Fruit fly (Drosophila melanogaster) whole organism, embryonic: Measurements from ENCODE around the gene CG17906.

Experiments used
- Atf6 ChIP-seq: fragments of 200-800 bp; sonication (Bioruptor generic); IDR thresholded peaks from 2 replicates; pipeline ENCODE4 v1.3.6; 2022; ENCODE audit warnings: missing biosample characterization, missing genetic modification characterization
- Awh ChIP-seq: fragments of 200-800 bp; sonication (Bioruptor generic); IDR thresholded peaks from 2 replicates; pipeline ENCODE4, ENCODE4 v1.3.6; 2022; ENCODE audit warnings: missing biosample characterization, missing genetic modification characterization
- Bdp1 ChIP-seq: fragments of 200-800 bp; sonication (Bioruptor generic); optimal IDR thresholded peaks from 3 replicates; lab custom pipeline; 2016; ENCODE audit warnings: missing biosample characterization, missing genetic modification characterization
- CG15073 ChIP-seq: fragments of 200-800 bp; sonication (Bioruptor generic); optimal IDR thresholded peaks from 2 replicates; lab custom pipeline; 2016; ENCODE audit warnings: missing biosample characterization, missing genetic modification characterization
- CG1529 ChIP-seq: fragments of 200-800 bp; sonication (Bioruptor generic); optimal IDR thresholded peaks from 3 replicates; lab custom pipeline; 2018; ENCODE audit warnings: missing biosample characterization, missing genetic modification characterization
- CG15696 ChIP-seq: fragments of 200-800 bp; sonication (Bioruptor generic); optimal IDR thresholded peaks from 2 replicates; lab custom pipeline; 2019; ENCODE audit warnings: missing biosample characterization, mild to moderate bottlenecking, missing genetic modification characterization, moderate library complexity
- CG1647 ChIP-seq: fragments of 200-800 bp; sonication (Bioruptor generic); optimal IDR thresholded peaks from 3 replicates; lab custom pipeline; 2016; ENCODE audit warnings: missing biosample characterization, missing genetic modification characterization
- CG17912 ChIP-seq: fragments of 200-800 bp; sonication (Bioruptor generic); optimal IDR thresholded peaks from 2 replicates; lab custom pipeline; 2018; ENCODE audit warnings: missing biosample characterization, mild to moderate bottlenecking, missing genetic modification characterization
- CG18764 ChIP-seq: fragments of 200-800 bp; sonication (Bioruptor generic); optimal IDR thresholded peaks from 3 replicates; lab custom pipeline; 2016; ENCODE audit warnings: missing biosample characterization, missing genetic modification characterization
- CG30020 ChIP-seq: fragments of 200-800 bp; optimal IDR thresholded peaks from 2 replicates; lab custom pipeline; 2019; ENCODE audit warnings: missing biosample characterization, mild to moderate bottlenecking, missing genetic modification characterization, moderate library complexity
- CG3065 ChIP-seq: fragments of 200-800 bp; sonication (Bioruptor generic); optimal IDR thresholded peaks from 2 replicates; lab custom pipeline; 2016; ENCODE audit warnings: missing biosample characterization, missing genetic modification characterization
- CG31365 ChIP-seq: fragments of 200-800 bp; sonication (Bioruptor generic); optimal IDR thresholded peaks from 2 replicates; lab custom pipeline; 2018; ENCODE audit warnings: missing biosample characterization, mild to moderate bottlenecking, missing genetic modification characterization
- CG3407 ChIP-seq: fragments of 200-800 bp; sonication (Bioruptor generic); optimal IDR thresholded peaks from 2 replicates; lab custom pipeline; 2018; ENCODE audit warnings: missing biosample characterization, mild to moderate bottlenecking, missing genetic modification characterization
- CG3726 ChIP-seq: fragments of 200-800 bp; sonication (Bioruptor generic); IDR thresholded peaks from 3 replicates; pipeline ENCODE4, ENCODE4 v1.3.6; 2022; ENCODE audit warnings: missing biosample characterization, missing genetic modification characterization
- CG4282 ChIP-seq: fragments of 200-800 bp; sonication (Bioruptor generic); optimal IDR thresholded peaks from 2 replicates; lab custom pipeline; 2016; ENCODE audit warnings: missing biosample characterization, missing genetic modification characterization
- CG4617 ChIP-seq: fragments of 200-800 bp; sonication (Bioruptor generic); optimal IDR thresholded peaks from 3 replicates; lab custom pipeline; 2016; ENCODE audit warnings: missing biosample characterization, missing genetic modification characterization, borderline replicate concordance
- CG6272 ChIP-seq: fragments of 200-800 bp; sonication (Bioruptor generic); IDR thresholded peaks from 2 replicates; pipeline ENCODE4 v1.3.6; 2022; ENCODE audit warnings: missing biosample characterization, missing genetic modification characterization
- CG6683 ChIP-seq: fragments of 200-800 bp; sonication (Bioruptor generic); optimal IDR thresholded peaks from 2 replicates; lab custom pipeline; 2017; ENCODE audit warnings: missing biosample characterization, mild to moderate bottlenecking, missing genetic modification characterization, missing genetic modification reagents
- CG6689 ChIP-seq: fragments of 200-800 bp; sonication (Bioruptor generic); IDR thresholded peaks from 2 replicates; pipeline ENCODE4 v1.3.6; 2022; ENCODE audit warnings: missing biosample characterization, missing genetic modification characterization
- CG7372 ChIP-seq: fragments of 200-800 bp; sonication (Bioruptor generic); IDR thresholded peaks from 2 replicates; pipeline ENCODE4 v1.3.6; 2022; ENCODE audit warnings: missing biosample characterization, missing genetic modification characterization
- CG8290 ChIP-seq, 3 experiments: fragments of 200-800 bp; sonication (Bioruptor generic); optimal IDR thresholded peaks; 2 replicates each; lab custom pipeline; 2016 to 2019; ENCODE audit warnings: missing biosample characterization in 3 of 3, missing genetic modification characterization in 3 of 3, mild to moderate bottlenecking in 2 of 3, moderate library complexity in 1 of 3
- CG8359 ChIP-seq: fragments of 200-800 bp; sonication (Bioruptor generic); optimal IDR thresholded peaks from 2 replicates; lab custom pipeline; 2017; ENCODE audit warnings: missing biosample characterization, mild to moderate bottlenecking, missing genetic modification characterization, borderline replicate concordance
- CG9609 ChIP-seq: fragments of 200-800 bp; sonication (Bioruptor generic); optimal IDR thresholded peaks from 3 replicates; lab custom pipeline; 2016; ENCODE audit warnings: missing biosample characterization, missing genetic modification characterization
- CG9797 ChIP-seq: fragments of 200-800 bp; sonication (Bioruptor generic); optimal IDR thresholded peaks from 3 replicates; lab custom pipeline; 2018; ENCODE audit warnings: missing biosample characterization, mild to moderate bottlenecking, missing genetic modification characterization
- CHES-1-like ChIP-seq: fragments of 200-800 bp; sonication (Bioruptor generic); optimal IDR thresholded peaks from 2 replicates; lab custom pipeline; 2016; ENCODE audit warnings: missing biosample characterization, missing genetic modification characterization
- Camta ChIP-seq: fragments of 200-800 bp; sonication (Bioruptor generic); optimal IDR thresholded peaks from 2 replicates; lab custom pipeline; 2016; ENCODE audit warnings: missing biosample characterization, missing genetic modification characterization
- E2f1 ChIP-seq: fragments of 200-800 bp; sonication (Bioruptor generic); IDR thresholded peaks from 2 replicates; pipeline ENCODE4 v1.3.6; 2022; ENCODE audit warnings: missing biosample characterization, missing genetic modification characterization
- ERR ChIP-seq: fragments of 200-800 bp; sonication (Bioruptor generic); optimal IDR thresholded peaks from 2 replicates; lab custom pipeline; 2016; ENCODE audit warnings: missing biosample characterization, missing genetic modification characterization
- Meics ChIP-seq: fragments of 200-800 bp; sonication (Bioruptor generic); optimal IDR thresholded peaks from 2 replicates; lab custom pipeline; 2017; ENCODE audit warnings: missing biosample characterization, mild to moderate bottlenecking, missing genetic modification characterization
- PHDP ChIP-seq: fragments of 200-800 bp; sonication (Bioruptor generic); optimal IDR thresholded peaks from 3 replicates; lab custom pipeline; 2018; ENCODE audit warnings: missing biosample characterization, mild to moderate bottlenecking, missing genetic modification characterization, moderate library complexity
- amos ChIP-seq: fragments of 200-800 bp; sonication (Bioruptor generic); IDR thresholded peaks from 2 replicates; pipeline ENCODE4 v1.3.6; 2022; ENCODE audit warnings: missing biosample characterization, missing genetic modification characterization; ENCODE audit not compliant: partially characterized antibody
- ato ChIP-seq: fragments of 200-800 bp; sonication (Bioruptor generic); IDR thresholded peaks from 2 replicates; pipeline ENCODE4 v1.3.6; 2022; ENCODE audit warnings: missing biosample characterization, missing genetic modification characterization; ENCODE audit not compliant: partially characterized antibody
- cas ChIP-seq: fragments of 200-800 bp; sonication (Bioruptor generic); IDR thresholded peaks from 2 replicates; pipeline ENCODE4 v1.3.6; 2022; ENCODE audit warnings: missing biosample characterization, missing genetic modification characterization
- caup ChIP-seq: fragments of 200-800 bp; sonication (Bioruptor generic); optimal IDR thresholded peaks from 3 replicates; lab custom pipeline; 2017; ENCODE audit warnings: missing biosample characterization, mild to moderate bottlenecking, missing genetic modification characterization, moderate library complexity; ENCODE audit not compliant: severe bottlenecking
- dmrt99B ChIP-seq: fragments of 200-800 bp; sonication (Bioruptor generic); optimal IDR thresholded peaks from 2 replicates; lab custom pipeline; 2018; ENCODE audit warnings: missing biosample characterization, mild to moderate bottlenecking, missing genetic modification characterization, moderate library complexity
- gce ChIP-seq: fragments of 200-800 bp; sonication (Bioruptor generic); IDR thresholded peaks from 3 replicates; pipeline ENCODE4 v1.3.6; 2022; ENCODE audit warnings: missing biosample characterization, missing genetic modification characterization
- gsb-n ChIP-seq: fragments of 200-800 bp; sonication (Bioruptor generic); optimal IDR thresholded peaks from 3 replicates; lab custom pipeline; 2018; ENCODE audit warnings: missing biosample characterization, mild to moderate bottlenecking, missing genetic modification characterization
- inv ChIP-seq: fragments of 200-800 bp; sonication (Bioruptor generic); IDR thresholded peaks from 2 replicates; pipeline ENCODE4 v1.3.6; 2022; ENCODE audit warnings: missing biosample characterization, missing genetic modification characterization; ENCODE audit not compliant: partially characterized antibody
- jumu ChIP-seq: fragments of 200-800 bp; sonication (Bioruptor generic); optimal IDR thresholded peaks from 3 replicates; lab custom pipeline; 2016; ENCODE audit warnings: missing biosample characterization, missing genetic modification characterization
- nom ChIP-seq: fragments of 200-800 bp; sonication (Bioruptor generic); optimal IDR thresholded peaks from 2 replicates; lab custom pipeline; 2017; ENCODE audit warnings: missing biosample characterization, missing genetic modification characterization, mild to moderate bottlenecking, moderate library complexity, missing genetic modification reagents
- org-1 ChIP-seq: fragments of 200-800 bp; sonication (Bioruptor generic); optimal IDR thresholded peaks from 2 replicates; lab custom pipeline; 2017; ENCODE audit warnings: missing biosample characterization, missing genetic modification characterization
- phol ChIP-seq: fragments of 200-800 bp; sonication (Bioruptor generic); optimal IDR thresholded peaks from 3 replicates; lab custom pipeline; 2018; ENCODE audit warnings: missing biosample characterization, mild to moderate bottlenecking, missing genetic modification characterization, moderate library complexity
- pum ChIP-seq: fragments of 200-800 bp; sonication (Bioruptor generic); optimal IDR thresholded peaks from 2 replicates; lab custom pipeline; 2016; ENCODE audit warnings: missing biosample characterization, missing genetic modification characterization
- row ChIP-seq: fragments of 200-800 bp; sonication (Bioruptor generic); IDR thresholded peaks from 3 replicates; pipeline ENCODE4 v1.3.6; 2022; ENCODE audit warnings: missing biosample characterization, missing genetic modification characterization
- sc ChIP-seq, 3 experiments: fragments of >200 bp in 2 of 3; fragments of 200-800 bp in 1 of 3; sonication (Bioruptor generic) in 1 of 3; optimal IDR thresholded peaks; 2 replicates in 2 of 3; 3 replicates in 1 of 3; lab custom pipeline; 2017; ENCODE audit warnings: mild to moderate bottlenecking in 1 of 3, missing biosample characterization in 1 of 3, missing genetic modification characterization in 1 of 3, missing genetic modification reagents in 1 of 3
- sqz ChIP-seq: fragments of 200-800 bp; sonication (Bioruptor generic); optimal IDR thresholded peaks from 3 replicates; lab custom pipeline; 2018; ENCODE audit warnings: missing biosample characterization, mild to moderate bottlenecking, missing genetic modification characterization
- twi ChIP-seq: fragments of 200-800 bp; optimal IDR thresholded peaks from 2 replicates; lab custom pipeline; 2019; ENCODE audit warnings: missing biosample characterization, mild to moderate bottlenecking, missing genetic modification characterization, moderate library complexity
- zen ChIP-seq: fragments of 200-800 bp; sonication (Bioruptor generic); optimal IDR thresholded peaks from 3 replicates; lab custom pipeline; 2018; ENCODE audit warnings: missing biosample characterization, mild to moderate bottlenecking, missing genetic modification characterization, moderate library complexity

CG17906 gene

dm6 chr2L:8952194-8953037 is 41.8 kb upstream of the CG17906 start (continued):
- TF ChIP-seq CG8359 (no peak), CG8290 (GFP tag; optimal IDR thresholded peaks at IDR 0.05; lab: Kevin White, UChicago) (no peak), CG8290 (tag; optimal IDR thresholded peaks at IDR 0.05; lab: Kevin White, UChicago) (peak in 1 of 2 experiments; percentile 61), CG18764 (peak; percentile 29), CG30020 (tag; lab: Kevin White, UChicago) (no peak), CG3726 (GFP tag; lab: Robert Waterston, UW) (no peak), inv (GFP tag; lab: Robert Waterston, UW) (no peak), sc (optimal IDR thresholded peaks at IDR 0.05; lab: Kevin White, UChicago) (no peak), sc (GFP tag; optimal IDR thresholded peaks at IDR 0.05; lab: Kevin White, UChicago) (no peak), CG1529 (GFP tag; lab: Kevin White, UChicago) (no peak), ato (GFP tag; lab: Robert Waterston, UW) (no peak), CG3407 (no peak), sqz (GFP tag; lab: Kevin White, UChicago) (no peak), CG9797 (GFP tag; lab: Kevin White, UChicago) (no peak), CG6689 (GFP tag; lab: Robert Waterston, UW) (no peak), row (GFP tag; lab: Robert Waterston, UW) (peak; percentile 82), dmrt99B (tag; lab: Kevin White, UChicago) (peak; percentile 37), org-1 (peak; percentile 19), E2f1 (peak; percentile 34; the same call in 1 of the 2 replicates), Awh (GFP tag; lab: Robert Waterston, UW) (no peak), CG31365 (tag; lab: Kevin White, UChicago) (no peak), Atf6 (GFP tag; lab: Robert Waterston, UW) (peak; percentile 66), nom (GFP tag; lab: Kevin White, UChicago) (no peak), CG4617 (GFP tag; lab: Kevin White, UChicago) (no peak), CG15696 (tag; lab: Kevin White, UChicago) (peak; percentile 2), zen (tag; lab: Kevin White, UChicago) (peak; percentile 37), amos (GFP tag; lab: Robert Waterston, UW) (peak; percentile 83), CG17912 (no peak), CG3065 (GFP tag; lab: Kevin White, UChicago) (peak; percentile 30), jumu (no peak), CG1647 (GFP tag; lab: Kevin White, UChicago) (no peak), cas (GFP tag; lab: Robert Waterston, UW) (no peak), CG15073 (no peak), phol (peak; percentile 35), gce (no peak), ERR (GFP tag; lab: Kevin White, UChicago) (no peak), CG6272 (GFP tag; lab: Robert Waterston, UW) (peak; percentile 33; the same call in 1 of the 2 replicates), Meics (GFP tag; lab: Kevin White, UChicago) (peak; percentile 77), Camta (no peak), CG7372 (GFP tag; lab: Robert Waterston, UW) (no peak; the same call in 1 of the 2 replicates), CG4282 (peak; percentile 10), CG6683 (GFP tag; lab: Kevin White, UChicago) (no peak), CHES-1-like (GFP tag; lab: Kevin White, UChicago) (peak; percentile 17), Bdp1 (GFP tag; lab: Kevin White, UChicago) (no peak), gsb-n (no peak), PHDP (peak; percentile 48), caup (peak; percentile 38), pum (GFP tag; lab: Kevin White, UChicago) (peak; percentile 36), twi (tag; lab: Kevin White, UChicago) (no peak), CG9609 (GFP tag; lab: Kevin White, UChicago) (peak; percentile 46)
